Worm (Caenorhabditis elegans) whole organism, dauer: Measurements from ENCODE around the gene clec-153.

Source experiments
- unc-62 ChIP-seq: sonication (generic microtip); optimal IDR thresholded peaks from 2 replicates; lab custom pipeline; 2017; ENCODE audit warnings: missing biosample characterization, missing genetic modification reagents, missing genetic modification characterization

The clec-153 gene

ce11 chrIII:4634947-4635346 is at the start of gene clec-153:
Gene clec-153 (plus strand): TSS chrIII:4635247.
- TF ChIP-seq unc-62 (GFP tag; lab: Kevin White, UChicago), result no peak

- no peak for TF ChIP-seq unc-62 (GFP tag; lab: Kevin White, UChicago)
These were observed 47.9 kb upstream of the clec-153 start, which contains the start of the genes F35G12.7 and smc-4 for ce11 chrIII:4587177-4587576. Gene F35G12.7 (minus strand): TSS chrIII:4587330. Gene smc-4 (plus strand): TSS chrIII:4587501.

- no peak for TF ChIP-seq unc-62 (GFP tag; lab: Kevin White, UChicago)
These were observed 41.8 kb upstream of the clec-153 start, which contains the start of gene erh-2 for ce11 chrIII:4593098-4593697. Gene erh-2 (plus strand): TSS chrIII:4593231.

ce11 chrIII:4594324-4594723 is 40.7 kb upstream of the clec-153 start, which contains the start of gene apc-11:
Gene apc-11 (minus strand): TSS chrIII:4594424.
- TF ChIP-seq unc-62 (GFP tag; lab: Kevin White, UChicago), result no peak

- no peak for TF ChIP-seq unc-62 (GFP tag; lab: Kevin White, UChicago)
These were observed 40.1 kb upstream of the clec-153 start for ce11 chrIII:4594762-4595523.

- no peak for TF ChIP-seq unc-62 (GFP tag; lab: Kevin White, UChicago)
These were observed 39.2 kb upstream of the clec-153 start, which contains the start of gene asb-1 for ce11 chrIII:4595771-4596227. Gene asb-1 (minus strand): TSS chrIII:4595821.

ce11 chrIII:4600139-4600762 is 34.8 kb upstream of the clec-153 start, which contains the start of gene mab-21:
Gene mab-21 (plus strand): TSS chrIII:4600753.
- no peak for TF ChIP-seq unc-62 (GFP tag; lab: Kevin White, UChicago)

- TF ChIP-seq unc-62 (GFP tag; lab: Kevin White, UChicago), result no peak
These were observed 33.8 kb upstream of the clec-153 start for ce11 chrIII:4601286-4601685.

ce11 chrIII:4603837-4604236 is 31.2 kb upstream of the clec-153 start:
- no peak for TF ChIP-seq unc-62 (GFP tag; lab: Kevin White, UChicago)

ce11 chrIII:4612334-4612953 is 22.6 kb upstream of the clec-153 start, which contains the start of gene sel-2:
Gene sel-2 (minus strand): TSS chrIII:4612384.
- TF ChIP-seq unc-62 (GFP tag; lab: Kevin White, UChicago), result no peak

- TF ChIP-seq unc-62 (GFP tag; lab: Kevin White, UChicago), result no peak
These were observed 18.9 kb upstream of the clec-153 start, which contains the start of gene lips-3 for ce11 chrIII:4616071-4616571. Gene lips-3 (plus strand): TSS chrIII:4616528.

- TF ChIP-seq unc-62 (GFP tag; lab: Kevin White, UChicago), result no peak
These were observed 12.5 kb upstream of the clec-153 start, which contains the start of gene lron-5 for ce11 chrIII:4622375-4623130. Gene lron-5 (plus strand): TSS chrIII:4623029.

- TF ChIP-seq unc-62 (GFP tag; lab: Kevin White, UChicago), result no peak
These were observed 8.7 kb upstream of the clec-153 start for ce11 chrIII:4626148-4626922.
